Worm (Caenorhabditis elegans) whole organism, L1 larva: ENCODE measurements around the gene clec-202.

Experiments used
- C34B4.2 ChIP-seq: sonication (generic microtip); optimal IDR thresholded peaks from 2 replicates; lab custom pipeline; 2017; ENCODE audit warnings: mild to moderate bottlenecking, missing genetic modification characterization, missing compliant biosample characterization
- elt-3 ChIP-seq, 6 experiments: fragments of 150-350 bp in 1 of 6; sonication (generic microtip); optimal IDR thresholded peaks; 2 replicates each; lab custom pipeline; 2017 to 2018; ENCODE audit warnings: missing biosample characterization in 6 of 6, missing genetic modification characterization in 6 of 6, inconsistent platforms in 1 of 6
- nhr-90 ChIP-seq: sonication (generic microtip); optimal IDR thresholded peaks from 2 replicates; lab custom pipeline; 2016; ENCODE audit warnings: mild to moderate bottlenecking, missing genetic modification characterization, missing compliant biosample characterization; ENCODE audit not compliant: poor library complexity
- ztf-4 ChIP-seq: fragments of 150-350 bp; optimal IDR thresholded peaks from 2 replicates; lab custom pipeline; 2014; ENCODE audit warnings: missing biosample characterization, missing genetic modification characterization

DNA sequence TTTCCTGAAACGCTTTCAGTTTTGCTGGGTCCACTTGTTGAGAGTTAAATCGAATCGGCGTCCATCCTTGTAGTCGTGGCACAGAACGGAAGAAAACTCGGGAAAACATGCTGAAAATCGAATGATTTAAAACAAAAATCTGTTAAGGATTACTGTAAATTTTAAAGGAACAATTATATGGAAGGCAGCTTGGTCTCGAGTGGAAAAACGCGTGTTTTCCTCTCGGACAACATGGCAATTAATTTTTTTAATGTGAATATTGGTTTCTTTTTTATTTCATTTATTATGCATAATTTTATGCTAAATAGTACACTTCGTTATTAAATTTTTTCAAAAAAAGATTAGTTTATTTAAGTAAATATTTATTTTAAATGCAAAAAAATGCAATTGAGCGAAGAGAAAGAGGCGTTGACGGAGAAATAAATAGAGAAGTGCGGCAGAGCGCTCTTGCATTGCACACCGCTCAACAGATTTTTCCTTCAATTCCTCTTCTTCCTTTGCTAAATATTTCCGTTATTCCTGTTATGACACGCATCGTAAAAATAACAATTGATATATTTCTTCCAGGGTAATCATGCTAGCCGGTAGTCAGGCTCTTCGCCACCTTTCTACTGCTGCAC, 18.9 kb downstream of the clec-202 start, which contains the start of the genes C30H6.9 and dlat-2:
- no peak for TF ChIP-seq ztf-4
- peak; percentile 9 for TF ChIP-seq nhr-90
- TF ChIP-seq C34B4.2 (tag; lab: Kevin White, UChicago): no peak
- no peak for TF ChIP-seq elt-3 (tag; optimal IDR thresholded peaks at IDR 0.05; lab: Kevin White, UChicago)
